Fruit fly (Drosophila melanogaster) S2 (cell line): ENCODE measurements around the gene PDZ-GEF.

Experiments
- CG8478 ChIP-seq: fragments of >200 bp; optimal IDR thresholded peaks from 2 replicates; lab custom pipeline; 2018
- CTCF ChIP-seq, 2 experiments: fragments of >200 bp; optimal IDR thresholded peaks; 2 replicates each; lab custom pipeline; 2018

DNA sequence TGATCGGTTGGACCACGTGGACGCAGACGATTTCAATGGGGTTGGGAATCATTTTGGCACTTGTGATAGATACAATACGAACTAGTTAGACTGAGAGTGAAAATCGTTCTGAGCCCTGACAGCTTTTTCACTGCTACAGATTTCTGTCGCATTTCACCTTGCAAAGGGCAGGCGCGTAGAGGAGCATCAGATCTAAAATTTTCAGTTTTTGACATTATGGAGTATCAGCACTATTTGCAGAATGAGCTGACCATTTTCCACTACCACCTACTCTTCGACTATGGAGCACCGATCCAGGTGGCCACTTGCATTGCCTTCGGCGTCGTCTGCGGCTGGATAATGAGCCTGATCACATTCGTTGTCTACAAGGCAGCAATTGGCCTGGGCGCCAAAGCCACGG lies 14.9 kb upstream of the PDZ-GEF start, which contains the start of the genes CG43922 and CG13984:
- TF ChIP-seq CG8478 (lab: Kevin White, UChicago) = no peak
- TF ChIP-seq CTCF (optimal IDR thresholded peaks at IDR 0.05; lab: Kevin White, UChicago) = no peak
